Fruit fly (Drosophila melanogaster) Kc167 (cell line): ENCODE measurements around the gene Tm1.

ENCODE experiments used
- Sin3A ChIP-seq: fragments of >200 bp; optimal IDR thresholded peaks from 2 replicates; lab custom pipeline; 2018; ENCODE audit warnings: missing external identifiers
- h ChIP-seq: fragments of >200 bp; optimal IDR thresholded peaks from 3 replicates; lab custom pipeline; 2018; ENCODE audit warnings: missing external identifiers
- insv ChIP-seq: fragments of >200 bp; optimal IDR thresholded peaks from 3 replicates; lab custom pipeline; 2018; ENCODE audit warnings: missing external identifiers
- psq ChIP-seq: fragments of >200 bp; optimal IDR thresholded peaks from 2 replicates; lab custom pipeline; 2017; ENCODE audit warnings: missing external identifiers
- ttk ChIP-seq: sonication (Bioruptor generic); optimal IDR thresholded peaks from 2 replicates; lab custom pipeline; 2017; ENCODE audit warnings: missing external identifiers

DNA sequence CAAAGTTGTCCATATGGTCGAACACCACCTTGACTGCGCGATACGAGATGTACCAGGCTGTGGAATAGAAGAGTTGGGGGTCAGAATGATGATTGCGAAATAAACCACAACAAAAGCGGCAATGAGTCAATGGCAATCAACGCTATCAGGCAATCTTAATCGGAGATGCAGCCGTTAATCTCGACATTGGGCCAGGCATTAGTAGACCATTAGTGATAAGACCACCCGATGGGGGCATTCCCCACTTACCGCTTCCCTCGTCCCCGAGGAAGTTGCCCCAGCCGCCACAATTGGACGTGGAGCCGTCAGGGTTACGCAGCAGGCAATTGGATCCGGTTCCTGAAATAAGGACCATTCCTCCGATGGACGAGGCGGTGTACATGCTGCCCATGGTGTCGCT, 61.1 kb downstream of the Tm1 start:
- no peak for TF ChIP-seq h
- TF ChIP-seq ttk (lab: Kevin White, UChicago): no peak
- TF ChIP-seq psq (lab: Kevin White, UChicago): no peak
- no peak for TF ChIP-seq Sin3A
- TF ChIP-seq insv (lab: Kevin White, UChicago): no peak
